Fruit fly (Drosophila melanogaster) whole organism, embryonic: Measurements from ENCODE around the gene Syt12.

Experiments used
- Blimp-1 ChIP-seq: fragments of 200-800 bp; sonication (Bioruptor generic); optimal IDR thresholded peaks from 3 replicates; lab custom pipeline; 2018; ENCODE audit warnings: missing biosample characterization, missing genetic modification characterization, mild to moderate bottlenecking, moderate library complexity, missing genetic modification reagents
- CG10274 ChIP-seq: fragments of 200-800 bp; sonication (Bioruptor generic); optimal IDR thresholded peaks from 3 replicates; lab custom pipeline; 2017; ENCODE audit warnings: missing biosample characterization, mild to moderate bottlenecking, missing genetic modification characterization
- CG10543 ChIP-seq: fragments of 200-800 bp; sonication (Bioruptor generic); optimal IDR thresholded peaks from 3 replicates; lab custom pipeline; 2017; ENCODE audit warnings: missing biosample characterization, mild to moderate bottlenecking, missing genetic modification characterization, moderate library complexity
- CG10979 ChIP-seq: fragments of 200-800 bp; sonication (Bioruptor generic); optimal IDR thresholded peaks from 2 replicates; lab custom pipeline; 2018; ENCODE audit warnings: missing biosample characterization, mild to moderate bottlenecking, missing genetic modification characterization, moderate library complexity
- CG11085 ChIP-seq: fragments of 200-800 bp; sonication (Bioruptor generic); IDR thresholded peaks from 2 replicates; pipeline ENCODE4 v1.3.6; 2022; ENCODE audit warnings: missing biosample characterization, missing genetic modification characterization
- CG12219 ChIP-seq: fragments of 200-800 bp; sonication (Bioruptor generic); optimal IDR thresholded peaks from 3 replicates; lab custom pipeline; 2018; ENCODE audit warnings: missing biosample characterization, mild to moderate bottlenecking, missing genetic modification characterization
- CG12391 ChIP-seq: fragments of 200-800 bp; sonication (Bioruptor generic); optimal IDR thresholded peaks from 3 replicates; lab custom pipeline; 2018; ENCODE audit warnings: missing biosample characterization, mild to moderate bottlenecking, missing genetic modification characterization, moderate library complexity
- CG13624 ChIP-seq: fragments of 200-800 bp; sonication (Bioruptor generic); optimal IDR thresholded peaks from 2 replicates; lab custom pipeline; 2016; ENCODE audit warnings: missing biosample characterization, missing genetic modification characterization
- CG14965 ChIP-seq: fragments of 200-800 bp; sonication (Bioruptor generic); optimal IDR thresholded peaks from 2 replicates; lab custom pipeline; 2016; ENCODE audit warnings: missing biosample characterization, missing genetic modification characterization, borderline replicate concordance
- CG15514 ChIP-seq: fragments of 200-800 bp; sonication (Bioruptor generic); optimal IDR thresholded peaks from 3 replicates; lab custom pipeline; 2017; ENCODE audit warnings: missing biosample characterization, missing genetic modification characterization, mild to moderate bottlenecking, moderate library complexity, missing genetic modification reagents
- CG15696 ChIP-seq: fragments of 200-800 bp; sonication (Bioruptor generic); optimal IDR thresholded peaks from 2 replicates; lab custom pipeline; 2019; ENCODE audit warnings: missing biosample characterization, mild to moderate bottlenecking, missing genetic modification characterization, moderate library complexity
- CG1603 ChIP-seq: fragments of 200-800 bp; sonication (Bioruptor generic); optimal IDR thresholded peaks from 2 replicates; lab custom pipeline; 2019; ENCODE audit warnings: missing biosample characterization, mild to moderate bottlenecking, missing genetic modification characterization, moderate library complexity
- CG17359 ChIP-seq: fragments of 200-800 bp; sonication (Bioruptor generic); optimal IDR thresholded peaks from 3 replicates; lab custom pipeline; 2018; ENCODE audit warnings: missing biosample characterization, mild to moderate bottlenecking, missing genetic modification characterization, moderate library complexity
- CG17802 ChIP-seq: fragments of 200-800 bp; sonication (Bioruptor generic); optimal IDR thresholded peaks from 2 replicates; lab custom pipeline; 2018; ENCODE audit warnings: missing biosample characterization, mild to moderate bottlenecking, missing genetic modification characterization, moderate library complexity
- CG1792 ChIP-seq: fragments of 200-800 bp; sonication (Bioruptor generic); optimal IDR thresholded peaks from 2 replicates; lab custom pipeline; 2016; ENCODE audit warnings: missing biosample characterization, missing genetic modification characterization
- CG18476 ChIP-seq: fragments of 200-800 bp; sonication (Bioruptor generic); optimal IDR thresholded peaks from 2 replicates; lab custom pipeline; 2016; ENCODE audit warnings: missing biosample characterization, mild to moderate bottlenecking, missing genetic modification characterization
- CG30403 ChIP-seq: fragments of 200-800 bp; sonication (Bioruptor generic); optimal IDR thresholded peaks from 3 replicates; lab custom pipeline; 2016; ENCODE audit warnings: missing biosample characterization, missing genetic modification characterization
- CG32532 ChIP-seq: fragments of 200-800 bp; sonication (Bioruptor generic); IDR thresholded peaks from 2 replicates; pipeline ENCODE4 v1.3.6; 2022; ENCODE audit warnings: missing biosample characterization, missing genetic modification characterization
- CG32772 ChIP-seq: fragments of 200-800 bp; sonication (Bioruptor generic); IDR thresholded peaks from 2 replicates; pipeline ENCODE4 v1.3.6; 2022; ENCODE audit warnings: missing biosample characterization, missing genetic modification characterization
- CG34376 ChIP-seq: fragments of 200-800 bp; sonication (Bioruptor generic); optimal IDR thresholded peaks from 2 replicates; lab custom pipeline; 2018; ENCODE audit warnings: missing biosample characterization, mild to moderate bottlenecking, missing genetic modification characterization
- CG4328 ChIP-seq: fragments of 200-800 bp; sonication (Bioruptor generic); optimal IDR thresholded peaks from 3 replicates; lab custom pipeline; 2017; ENCODE audit warnings: missing biosample characterization, missing genetic modification reagents, missing genetic modification characterization
- CG4404 ChIP-seq: fragments of 200-800 bp; sonication (Bioruptor generic); IDR thresholded peaks from 2 replicates; pipeline ENCODE4 v1.3.6; 2022; ENCODE audit warnings: missing biosample characterization, missing genetic modification characterization
- CG4424 ChIP-seq: fragments of 200-800 bp; sonication (Bioruptor generic); optimal IDR thresholded peaks from 3 replicates; lab custom pipeline; 2016; ENCODE audit warnings: missing biosample characterization, missing genetic modification characterization
- CG6765 ChIP-seq: fragments of 200-800 bp; sonication (Bioruptor generic); optimal IDR thresholded peaks from 3 replicates; lab custom pipeline; 2017; ENCODE audit warnings: missing biosample characterization, mild to moderate bottlenecking, missing genetic modification characterization
- CG7745 ChIP-seq: fragments of 200-800 bp; sonication (Bioruptor generic); optimal IDR thresholded peaks from 2 replicates; lab custom pipeline; 2018; ENCODE audit warnings: missing biosample characterization, mild to moderate bottlenecking, missing genetic modification characterization, moderate library complexity
- CG7839 ChIP-seq: fragments of 200-800 bp; sonication (Bioruptor generic); optimal IDR thresholded peaks from 3 replicates; lab custom pipeline; 2018; ENCODE audit warnings: missing biosample characterization, mild to moderate bottlenecking, missing genetic modification characterization, moderate library complexity
- CTCF ChIP-seq: fragments of 200-800 bp; sonication (Bioruptor generic); optimal IDR thresholded peaks from 2 replicates; lab custom pipeline; 2017; ENCODE audit warnings: missing biosample characterization, mild to moderate bottlenecking, missing genetic modification characterization, moderate library complexity
- Drgx ChIP-seq: fragments of 200-800 bp; sonication (Bioruptor generic); IDR thresholded peaks from 2 replicates; pipeline ENCODE4 v1.3.6; 2022; ENCODE audit warnings: missing biosample characterization, missing genetic modification characterization
- HLH4C ChIP-seq: fragments of 200-800 bp; sonication (Bioruptor generic); IDR thresholded peaks from 3 replicates; pipeline ENCODE4 v1.3.6; 2022; ENCODE audit warnings: missing biosample characterization, missing genetic modification characterization; ENCODE audit not compliant: partially characterized antibody
- HLH54F ChIP-seq: fragments of 200-800 bp; sonication (Bioruptor generic); optimal IDR thresholded peaks from 3 replicates; lab custom pipeline; 2016; ENCODE audit warnings: missing biosample characterization, missing genetic modification characterization
- Hey ChIP-seq: fragments of 200-800 bp; sonication (Bioruptor generic); optimal IDR thresholded peaks from 3 replicates; lab custom pipeline; 2018; ENCODE audit warnings: missing biosample characterization, mild to moderate bottlenecking, missing genetic modification characterization
- Hr51 ChIP-seq, 2 experiments: fragments of 200-800 bp; sonication (Bioruptor generic); optimal IDR thresholded peaks; 2 replicates in 1 of 2; 3 replicates in 1 of 2; lab custom pipeline; 2016 to 2018; ENCODE audit warnings: missing biosample characterization in 2 of 2, missing genetic modification characterization in 2 of 2, mild to moderate bottlenecking in 1 of 2, moderate library complexity in 1 of 2
- Lhr ChIP-seq: fragments of 200-800 bp; sonication (Bioruptor generic); optimal IDR thresholded peaks from 3 replicates; lab custom pipeline; 2017; ENCODE audit warnings: mild to moderate bottlenecking, missing biosample characterization, missing genetic modification reagents, missing genetic modification characterization
- MBD-R2 ChIP-seq: fragments of 200-800 bp; sonication (Bioruptor generic); IDR thresholded peaks from 2 replicates; pipeline ENCODE4 v1.3.6; 2022; ENCODE audit warnings: missing biosample characterization, missing genetic modification characterization
- NC2α ChIP-seq: fragments of 200-800 bp; sonication (Bioruptor generic); optimal IDR thresholded peaks from 2 replicates; lab custom pipeline; 2016; ENCODE audit warnings: missing biosample characterization, missing genetic modification characterization
- NC2β ChIP-seq: fragments of 200-800 bp; sonication (Bioruptor generic); optimal IDR thresholded peaks from 2 replicates; lab custom pipeline; 2016; ENCODE audit warnings: missing biosample characterization, missing genetic modification characterization
- Opbp ChIP-seq: fragments of 200-800 bp; sonication (Bioruptor generic); IDR thresholded peaks from 3 replicates; pipeline ENCODE4 v1.3.6; 2022; ENCODE audit warnings: missing biosample characterization, missing genetic modification characterization; ENCODE audit not compliant: partially characterized antibody
- Rfx ChIP-seq: fragments of 200-800 bp; sonication (Bioruptor generic); IDR thresholded peaks from 2 replicates; pipeline ENCODE4 v1.3.6; 2022; ENCODE audit warnings: missing biosample characterization, missing genetic modification characterization
- Xrp1 ChIP-seq: fragments of 200-800 bp; sonication (Bioruptor generic); IDR thresholded peaks from 2 replicates; pipeline ENCODE4 v1.3.6; 2022; ENCODE audit warnings: missing biosample characterization, missing genetic modification characterization
- abd-A ChIP-seq: fragments of 200-800 bp; sonication (Bioruptor generic); optimal IDR thresholded peaks from 3 replicates; lab custom pipeline; 2019; ENCODE audit warnings: missing biosample characterization, mild to moderate bottlenecking, missing genetic modification characterization, moderate library complexity
- croc ChIP-seq: fragments of 200-800 bp; sonication (Bioruptor generic); conservative IDR thresholded peaks from 3 replicates; pipeline ENCODE4 v1.3.6; 2022; ENCODE audit warnings: missing biosample characterization, missing genetic modification characterization
- eve ChIP-seq, 2 experiments: fragments of >200 bp; optimal IDR thresholded peaks; 2 replicates each; lab custom pipeline; 2017; ENCODE audit warnings: missing biosample characterization in 2 of 2, missing genetic modification characterization in 2 of 2
- hkb ChIP-seq, 2 experiments: fragments of 200-800 bp in 1 of 2; fragments of >200 bp in 1 of 2; sonication (Bioruptor generic) in 1 of 2; IDR thresholded peaks in 1 of 2; optimal IDR thresholded peaks in 1 of 2; 2 replicates each; pipeline versions ENCODE4 v1.3.6 to Lab custom; 2017 to 2022; ENCODE audit warnings: missing biosample characterization in 1 of 2, missing genetic modification characterization in 1 of 2
- nom ChIP-seq: fragments of 200-800 bp; sonication (Bioruptor generic); optimal IDR thresholded peaks from 2 replicates; lab custom pipeline; 2017; ENCODE audit warnings: missing biosample characterization, missing genetic modification characterization, mild to moderate bottlenecking, moderate library complexity, missing genetic modification reagents
- sd ChIP-seq: fragments of 200-800 bp; sonication (Bioruptor generic); optimal IDR thresholded peaks from 3 replicates; lab custom pipeline; 2018; ENCODE audit warnings: missing biosample characterization, mild to moderate bottlenecking, missing genetic modification characterization, moderate library complexity
- slp2 ChIP-seq: fragments of 200-800 bp; sonication (Bioruptor generic); optimal IDR thresholded peaks from 2 replicates; lab custom pipeline; 2016; ENCODE audit warnings: missing biosample characterization, missing genetic modification characterization
- stwl ChIP-seq: fragments of 200-800 bp; sonication (Bioruptor generic); optimal IDR thresholded peaks from 3 replicates; lab custom pipeline; 2018; ENCODE audit warnings: missing biosample characterization, mild to moderate bottlenecking, missing genetic modification characterization, moderate library complexity
- sug ChIP-seq: fragments of 200-800 bp; optimal IDR thresholded peaks from 2 replicates; lab custom pipeline; 2019; ENCODE audit warnings: missing biosample characterization, mild to moderate bottlenecking, missing genetic modification characterization, moderate library complexity
- unpg ChIP-seq: fragments of 200-800 bp; sonication (Bioruptor generic); optimal IDR thresholded peaks from 3 replicates; lab custom pipeline; 2018; ENCODE audit warnings: missing biosample characterization, mild to moderate bottlenecking, missing genetic modification characterization, moderate library complexity

Gene Syt12

DNA sequence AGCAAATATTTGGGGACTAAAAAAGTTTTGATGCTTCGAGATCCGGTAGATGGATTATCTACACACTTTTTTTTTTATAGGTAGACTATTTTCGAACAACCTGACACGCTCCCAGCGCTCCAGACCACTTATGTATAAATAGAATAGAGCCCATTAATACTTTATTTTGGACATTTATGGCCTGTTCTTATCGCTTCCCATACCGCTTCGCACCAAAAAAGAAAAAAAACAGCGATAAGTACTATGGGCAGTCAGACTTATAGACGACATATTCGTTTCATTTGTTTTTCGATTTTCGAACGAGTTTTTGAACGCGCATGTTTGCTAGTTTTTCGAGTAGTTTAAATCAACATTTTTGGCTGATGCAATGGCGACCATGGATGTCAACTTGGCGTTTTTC is 38.6 kb downstream of the Syt12 start (continued):
- TF ChIP-seq HLH4C (GFP tag; lab: Robert Waterston, UW) (no peak), CG15696 (tag; lab: Kevin White, UChicago) (no peak), CG18476 (GFP tag; lab: Kevin White, UChicago) (no peak), sug (tag; lab: Kevin White, UChicago) (peak; percentile 46), CG17359 (tag; lab: Kevin White, UChicago) (no peak), CG6765 (GFP tag; lab: Kevin White, UChicago) (no peak), CG34376 (GFP tag; lab: Kevin White, UChicago) (peak; percentile 24), HLH54F (GFP tag; lab: Kevin White, UChicago) (no peak), abd-A (tag; lab: Kevin White, UChicago) (peak; percentile 41), sd (tag; lab: Kevin White, UChicago) (peak; percentile 14), Xrp1 (GFP tag; lab: Robert Waterston, UW) (no peak), CG4328 (GFP tag; lab: Kevin White, UChicago) (no peak), CG4404 (GFP tag; lab: Robert Waterston, UW) (no peak), Rfx (GFP tag; lab: Robert Waterston, UW) (no peak), Lhr (GFP tag; lab: Kevin White, UChicago) (no peak), Drgx (GFP tag; lab: Robert Waterston, UW) (no peak), CG10274 (GFP tag; lab: Kevin White, UChicago) (no peak), Blimp-1 (GFP tag; lab: Kevin White, UChicago) (no peak), eve (GFP tag; optimal IDR thresholded peaks at IDR 0.05; lab: Kevin White, UChicago) (no peak), CTCF (GFP tag; lab: Kevin White, UChicago) (no peak), Hey (tag; lab: Kevin White, UChicago) (peak; percentile 56), MBD-R2 (GFP tag; lab: Robert Waterston, UW) (0 out of 2 replicates have a peak, but pooled peaks have one; percentile 8), CG10543 (peak; percentile 20), CG32772 (GFP tag; lab: Robert Waterston, UW) (peak; percentile 47; the same call in 1 of the 2 replicates), CG11085 (GFP tag; lab: Robert Waterston, UW) (no peak), CG30403 (GFP tag; lab: Kevin White, UChicago) (no peak), NC2α (GFP tag; lab: Kevin White, UChicago) (no peak), CG12219 (no peak), unpg (no peak), croc (GFP tag; lab: Robert Waterston, UW) (no peak), nom (GFP tag; lab: Kevin White, UChicago) (no peak), CG4424 (GFP tag; lab: Kevin White, UChicago) (no peak), Opbp (GFP tag; lab: Robert Waterston, UW) (no peak), hkb (optimal IDR thresholded peaks at IDR 0.05; lab: Kevin White, UChicago) (no peak), hkb (GFP tag; IDR thresholded peaks at IDR 0.05; lab: Robert Waterston, UW) (no peak), CG14965 (GFP tag; lab: Kevin White, UChicago) (no peak)

DNA sequence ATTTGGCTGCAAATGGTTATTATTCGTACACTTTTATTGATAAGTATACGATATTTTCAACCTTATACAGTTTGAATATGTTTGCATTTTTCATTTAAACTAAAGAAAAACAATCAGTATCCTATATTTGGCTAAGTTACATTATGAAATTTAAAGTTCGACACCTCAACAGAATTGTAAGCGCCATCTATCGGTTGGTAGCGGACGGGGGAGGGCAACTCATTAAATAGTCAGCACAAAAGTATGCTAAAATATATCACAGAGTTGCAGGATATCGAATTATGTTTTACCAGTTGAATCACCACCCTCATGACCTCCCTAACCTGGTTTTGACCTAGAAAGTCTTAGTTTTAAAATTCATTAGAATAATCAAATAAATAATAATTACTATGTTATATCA is 42.2 kb downstream of the Syt12 start:
- TF ChIP-seq CG7745 (no peak), Xrp1 (GFP tag; lab: Robert Waterston, UW) (peak; percentile 15; the same call in 1 of the 2 replicates), CG4424 (GFP tag; lab: Kevin White, UChicago) (peak; percentile 7), CG17802 (tag; lab: Kevin White, UChicago) (no peak), CG7839 (peak; percentile 24), CTCF (GFP tag; lab: Kevin White, UChicago) (peak; percentile 91), CG1792 (GFP tag; lab: Kevin White, UChicago) (no peak), NC2β (no peak), CG32532 (peak; percentile 20; the same call in 1 of the 2 replicates), CG15514 (GFP tag; lab: Kevin White, UChicago) (no peak), stwl (tag; lab: Kevin White, UChicago) (no peak), CG1603 (peak; percentile 26), CG13624 (GFP tag; lab: Kevin White, UChicago) (peak; percentile 9), slp2 (GFP tag; lab: Kevin White, UChicago) (no peak), CG12391 (tag; lab: Kevin White, UChicago) (no peak), CG10979 (peak; percentile 2), Hr51 (GFP tag; optimal IDR thresholded peaks at IDR 0.05; lab: Kevin White, UChicago) (no peak)
